Worm (Caenorhabditis elegans): ENCODE data around the gene F58E6.5.

F58E6.5 gene

ce11 chrV:9765622-9766021 is 11.3 kb upstream of the F58E6.5 start:
- TF ChIP-seq unc-39 (tag; optimal IDR thresholded peaks at IDR 0.05), result no peak
- TF ChIP-seq nhr-21 (tag; optimal IDR thresholded peaks at IDR 0.05), result no peak
- no peak for TF ChIP-seq nhr-77 (tag; optimal IDR thresholded peaks at IDR 0.05)
- TF ChIP-seq lin-39 (tag; optimal IDR thresholded peaks at IDR 0.05), result no peak
- TF ChIP-seq mbf-1 (tag; optimal IDR thresholded peaks at IDR 0.05), result no peak
- TF ChIP-seq R02D3.7 (tag; optimal IDR thresholded peaks at IDR 0.05), result no peak
- TF ChIP-seq ZK546.5 (tag; optimal IDR thresholded peaks at IDR 0.05), result no peak
- no peak for TF ChIP-seq sma-3 (GFP tag; optimal IDR thresholded peaks at IDR 0.05)
- no peak for TF ChIP-seq peb-1 (tag; optimal IDR thresholded peaks at IDR 0.05)
- no peak for TF ChIP-seq nhr-25 (tag; optimal IDR thresholded peaks at IDR 0.05)
- TF ChIP-seq ceh-82 (tag; optimal IDR thresholded peaks at IDR 0.05), result no peak
- TF ChIP-seq C34F6.9 (tag; optimal IDR thresholded peaks at IDR 0.05), result peak; percentile 39
- peak; percentile 2 for TF ChIP-seq nhr-6 (tag; optimal IDR thresholded peaks at IDR 0.05)
- TF ChIP-seq Y55F3AM.14 (GFP tag; optimal IDR thresholded peaks at IDR 0.05), result no peak
- TF ChIP-seq ztf-11 (tag; optimal IDR thresholded peaks at IDR 0.05), result no peak
- no peak for TF ChIP-seq mdl-1 (tag; optimal IDR thresholded peaks at IDR 0.05)
- TF ChIP-seq sem-4 (tag; optimal IDR thresholded peaks at IDR 0.05), result peak; percentile 12
- TF ChIP-seq nhr-237 (tag; optimal IDR thresholded peaks at IDR 0.05), result no peak
- TF ChIP-seq ztf-1 (GFP tag; conservative IDR thresholded peaks at IDR 0.05), result no peak
- no peak for TF ChIP-seq skn-1 (tag; optimal IDR thresholded peaks at IDR 0.05)
- no peak for TF ChIP-seq gmeb-1 (tag; optimal IDR thresholded peaks at IDR 0.05)
- no peak for TF ChIP-seq ztf-4 (tag; optimal IDR thresholded peaks at IDR 0.05)
- TF ChIP-seq elt-1 (tag; optimal IDR thresholded peaks at IDR 0.05), result no peak
- no peak for TF ChIP-seq nhr-10 (tag; optimal IDR thresholded peaks at IDR 0.05)
- TF ChIP-seq nhr-129 (tag; optimal IDR thresholded peaks at IDR 0.05), result no peak
- TF ChIP-seq zag-1 (tag; optimal IDR thresholded peaks at IDR 0.05), result peak; percentile 0
- peak; percentile 59 for TF ChIP-seq sma-9 (GFP tag; optimal IDR thresholded peaks at IDR 0.05)
- no peak for TF ChIP-seq sma-9 (tag; optimal IDR thresholded peaks at IDR 0.05)
- TF ChIP-seq snpc-4 (tag; optimal IDR thresholded peaks at IDR 0.05), result no peak
- no peak for TF ChIP-seq F13H6.1 (tag; optimal IDR thresholded peaks at IDR 0.05)
- TF ChIP-seq elt-3 (tag; optimal IDR thresholded peaks at IDR 0.05), result no peak
- peak; percentile 20 to 81 for TF ChIP-seq lsy-2 (tag; optimal IDR thresholded peaks at IDR 0.05)

DNA sequence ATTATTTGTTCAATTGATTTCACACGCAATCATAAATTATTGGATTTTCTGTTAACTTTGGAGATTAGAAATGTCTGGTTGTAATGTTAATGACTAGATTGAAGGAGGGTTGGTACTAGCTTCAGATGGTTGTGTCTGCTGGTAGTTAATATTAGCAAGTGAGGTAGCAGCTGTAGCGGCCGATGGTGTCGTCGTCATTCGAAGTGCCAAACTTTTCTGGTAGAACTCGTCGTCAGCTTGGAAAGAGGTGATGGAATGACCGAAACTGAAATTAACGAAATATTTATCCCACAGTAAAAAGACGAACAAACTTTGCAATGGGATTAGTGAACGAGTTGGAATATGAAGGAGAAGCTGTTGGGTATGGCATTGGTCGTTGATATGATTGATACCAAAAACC is 10.2 kb upstream of the F58E6.5 start:
- no peak for TF ChIP-seq elt-1 (tag; optimal IDR thresholded peaks at IDR 0.05)
- no peak for TF ChIP-seq Y55F3AM.14 (GFP tag; optimal IDR thresholded peaks at IDR 0.05)
- no peak for TF ChIP-seq ztf-4 (tag; optimal IDR thresholded peaks at IDR 0.05)
- TF ChIP-seq dmd-4 (tag; optimal IDR thresholded peaks at IDR 0.05), result no peak
- TF ChIP-seq lin-13 (GFP tag; optimal IDR thresholded peaks at IDR 0.05), result no peak
- no peak for TF ChIP-seq nhr-129 (tag; optimal IDR thresholded peaks at IDR 0.05)
- TF ChIP-seq zag-1 (tag; optimal IDR thresholded peaks at IDR 0.05), result no peak
- TF ChIP-seq peb-1 (tag; optimal IDR thresholded peaks at IDR 0.05), result no peak
- no peak for TF ChIP-seq mbf-1 (tag; optimal IDR thresholded peaks at IDR 0.05)
- no peak for TF ChIP-seq nhr-237 (tag; optimal IDR thresholded peaks at IDR 0.05)
- TF ChIP-seq nhr-77 (tag; optimal IDR thresholded peaks at IDR 0.05), result no peak
- no peak for TF ChIP-seq lin-11 (tag; optimal IDR thresholded peaks at IDR 0.05)
- TF ChIP-seq R02D3.7 (tag; optimal IDR thresholded peaks at IDR 0.05), result no peak
- no peak for TF ChIP-seq unc-62 (GFP tag; optimal IDR thresholded peaks at IDR 0.05)
- TF ChIP-seq elt-3 (tag; optimal IDR thresholded peaks at IDR 0.05), result no peak
- no peak for TF ChIP-seq aly-2 (tag; optimal IDR thresholded peaks at IDR 0.05)
- TF ChIP-seq nhr-6 (tag; optimal IDR thresholded peaks at IDR 0.05), result no peak
- no peak for TF ChIP-seq ceh-82 (tag; optimal IDR thresholded peaks at IDR 0.05)
- TF ChIP-seq sma-3 (GFP tag; optimal IDR thresholded peaks at IDR 0.05), result no peak
- no peak for TF ChIP-seq ZK546.5 (tag; optimal IDR thresholded peaks at IDR 0.05)

ce11 chrV:9763759-9764158 is 9.4 kb upstream of the F58E6.5 start:
- TF ChIP-seq nhr-25 (tag; optimal IDR thresholded peaks at IDR 0.05), result no peak
- TF ChIP-seq mdl-1 (tag; optimal IDR thresholded peaks at IDR 0.05), result no peak
- TF ChIP-seq ZK546.5 (tag; optimal IDR thresholded peaks at IDR 0.05), result no peak
- TF ChIP-seq sma-9 (GFP tag; optimal IDR thresholded peaks at IDR 0.05), result no peak
- TF ChIP-seq sma-9 (tag; optimal IDR thresholded peaks at IDR 0.05), result no peak
- TF ChIP-seq gmeb-1 (tag; optimal IDR thresholded peaks at IDR 0.05), result no peak
- no peak for TF ChIP-seq nhr-21 (tag; optimal IDR thresholded peaks at IDR 0.05)
- no peak for TF ChIP-seq sma-3 (GFP tag; optimal IDR thresholded peaks at IDR 0.05)
- TF ChIP-seq elt-1 (tag; optimal IDR thresholded peaks at IDR 0.05), result no peak
- no peak for TF ChIP-seq C34F6.9 (tag; optimal IDR thresholded peaks at IDR 0.05)

DNA sequence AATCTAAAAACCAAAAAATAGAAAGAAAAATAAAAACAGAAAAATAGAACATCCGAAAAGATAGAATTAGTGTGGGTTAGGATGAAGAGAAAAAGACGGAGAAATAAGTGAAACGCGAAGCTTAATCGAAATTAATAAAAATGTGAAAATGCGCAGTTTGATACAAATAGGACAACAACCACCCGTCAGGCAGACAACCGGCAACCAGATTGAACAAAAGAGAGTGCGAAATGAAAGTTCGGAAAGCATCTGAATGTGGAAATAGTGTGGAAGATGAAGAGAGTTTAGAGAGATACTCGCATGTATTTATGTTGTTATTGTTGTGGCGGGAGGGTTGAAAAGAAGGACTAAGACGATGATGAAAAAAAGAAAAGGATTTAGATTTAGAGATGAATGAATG is 4.1 kb upstream of the F58E6.5 start:
- TF ChIP-seq zag-1 (tag; optimal IDR thresholded peaks at IDR 0.05) (no peak), skn-1 (tag; optimal IDR thresholded peaks at IDR 0.05) (no peak), dmd-4 (tag; optimal IDR thresholded peaks at IDR 0.05) (no peak), mdl-1 (tag; optimal IDR thresholded peaks at IDR 0.05) (no peak), gmeb-1 (tag; optimal IDR thresholded peaks at IDR 0.05) (no peak)

Measured in whole organism, L2 larva.